Fruit fly (Drosophila melanogaster): Measurements from ENCODE around the gene RanBP3.
A peak's percentile ranks its signal among the peaks of the same experiment; 100 is the strongest.

RanBP3 gene

DNA sequence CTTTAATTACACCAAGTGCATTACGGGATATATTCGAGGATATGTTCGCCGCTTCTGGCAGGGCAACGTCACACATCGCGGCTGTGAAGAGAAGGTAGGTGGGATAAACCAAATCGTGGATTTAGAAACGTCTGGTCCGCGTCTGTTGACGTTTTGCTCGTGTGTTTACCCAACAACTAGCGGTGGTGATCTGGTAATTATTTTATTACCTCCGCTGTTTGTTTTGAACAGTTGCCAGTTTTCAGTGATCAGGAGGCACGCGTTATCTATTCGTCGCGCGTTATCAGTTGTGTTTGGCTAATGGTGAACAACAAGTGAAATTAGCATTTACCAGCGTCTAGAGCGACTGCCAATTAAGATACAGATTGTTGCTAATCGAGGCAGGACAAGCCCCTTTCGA is 23.6 kb downstream of the RanBP3 start (continued):
- peak; percentile 75 for TF ChIP-seq twi (tag; optimal IDR thresholded peaks at IDR 0.05)
- TF ChIP-seq ttk (GFP tag; IDR thresholded peaks at IDR 0.05): no peak
- TF ChIP-seq CG2116 (GFP tag; optimal IDR thresholded peaks at IDR 0.05): peak; percentile 2
- TF ChIP-seq lmd (GFP tag; IDR thresholded peaks at IDR 0.05): no peak
- TF ChIP-seq Awh (GFP tag; IDR thresholded peaks at IDR 0.05): no peak; the same call in 1 of the 2 replicates
- TF ChIP-seq Oaz (GFP tag; IDR thresholded peaks at IDR 0.05): no peak
- no peak for TF ChIP-seq Taf1 (GFP tag; IDR thresholded peaks at IDR 0.05)
- TF ChIP-seq danr (GFP tag; IDR thresholded peaks at IDR 0.05): no peak
- no peak for TF ChIP-seq CG8478 (optimal IDR thresholded peaks at IDR 0.05)
- TF ChIP-seq Drgx (GFP tag; IDR thresholded peaks at IDR 0.05): no peak
- peak; percentile 40 for TF ChIP-seq unpg (GFP tag; optimal IDR thresholded peaks at IDR 0.05)
- TF ChIP-seq Myb (GFP tag; optimal IDR thresholded peaks at IDR 0.05): no peak
- TF ChIP-seq CG6654 (GFP tag; optimal IDR thresholded peaks at IDR 0.05): no peak
- no peak for TF ChIP-seq CG2889 (GFP tag; IDR thresholded peaks at IDR 0.05)
- no peak for TF ChIP-seq CG17361 (GFP tag; IDR thresholded peaks at IDR 0.05)
- TF ChIP-seq MTF-1 (GFP tag; optimal IDR thresholded peaks at IDR 0.05; ENCODE audit: borderline replicate concordance): peak; percentile 60
- no peak for TF ChIP-seq CG11696 (GFP tag; IDR thresholded peaks at IDR 0.05)
- no peak for TF ChIP-seq dati (GFP tag; IDR thresholded peaks at IDR 0.05)
- peak; percentile 45 for TF ChIP-seq CG12219 (GFP tag; optimal IDR thresholded peaks at IDR 0.05)
- TF ChIP-seq HmgD (GFP tag; optimal IDR thresholded peaks at IDR 0.05): no peak
- no peak for TF ChIP-seq CG31388 (GFP tag; optimal IDR thresholded peaks at IDR 0.05)
- TF ChIP-seq dan (GFP tag; IDR thresholded peaks at IDR 0.05): no peak
- peak; percentile 26 for TF ChIP-seq sens (GFP tag)
- TF ChIP-seq Nf-YC (tag; optimal IDR thresholded peaks at IDR 0.05): no peak
- no peak for TF ChIP-seq sc (optimal IDR thresholded peaks at IDR 0.05)
- no peak for TF ChIP-seq sc (GFP tag; optimal IDR thresholded peaks at IDR 0.05)
- no peak for TF ChIP-seq ase (GFP tag; IDR thresholded peaks at IDR 0.05)
- no peak for TF ChIP-seq CG10321 (GFP tag; IDR thresholded peaks at IDR 0.05)
- peak; percentile 24 for TF ChIP-seq Fer2 (tag; optimal IDR thresholded peaks at IDR 0.05)
- TF ChIP-seq Spps (tag; optimal IDR thresholded peaks at IDR 0.05): no peak
- TF ChIP-seq CG18764 (GFP tag; optimal IDR thresholded peaks at IDR 0.05): no peak
- no peak for TF ChIP-seq CG10431 (GFP tag; optimal IDR thresholded peaks at IDR 0.05)
- TF ChIP-seq jumu (GFP tag; optimal IDR thresholded peaks at IDR 0.05): no peak
- no peak for TF ChIP-seq hb (GFP tag; IDR thresholded peaks at IDR 0.05; ENCODE audit: partially characterized antibody)
- TF ChIP-seq B-H1 (GFP tag; IDR thresholded peaks at IDR 0.05): no peak
- no peak for TF ChIP-seq crol (GFP tag; IDR thresholded peaks at IDR 0.05)
- TF ChIP-seq gro (GFP tag; optimal IDR thresholded peaks at IDR 0.05): peak; percentile 47
- no peak for TF ChIP-seq Scr (GFP tag; IDR thresholded peaks at IDR 0.05; ENCODE audit: partially characterized antibody)
- TF ChIP-seq lab (GFP tag; optimal IDR thresholded peaks at IDR 0.05): peak; percentile 87
- TF ChIP-seq CG4820 (GFP tag; optimal IDR thresholded peaks at IDR 0.05): no peak
- no peak for TF ChIP-seq CG13424 (tag; optimal IDR thresholded peaks at IDR 0.05)
- TF ChIP-seq CG34224 (GFP tag; IDR thresholded peaks at IDR 0.05; ENCODE audit: partially characterized antibody): no peak
- TF ChIP-seq fru (optimal IDR thresholded peaks at IDR 0.05): no peak
- TF ChIP-seq wdn (GFP tag; IDR thresholded peaks at IDR 0.05): 0 out of 2 replicates have a peak, but pooled peaks have one; percentile 8
- TF ChIP-seq corto (GFP tag; optimal IDR thresholded peaks at IDR 0.05): no peak
- peak; percentile 53; the same call in 1 of the 2 replicates for TF ChIP-seq Xrp1 (GFP tag; IDR thresholded peaks at IDR 0.05)
- TF ChIP-seq psq (GFP tag; optimal IDR thresholded peaks at IDR 0.05): no peak
- no peak for TF ChIP-seq HLH54F (GFP tag; optimal IDR thresholded peaks at IDR 0.05)
- TF ChIP-seq disco-r (GFP tag; optimal IDR thresholded peaks at IDR 0.05): no peak
- peak in 1 of 2 experiments; percentile 74 for TF ChIP-seq tll (GFP tag; optimal IDR thresholded peaks at IDR 0.05)
- no peak for TF ChIP-seq usp (GFP tag; optimal IDR thresholded peaks at IDR 0.05)
- peak; percentile 79 for TF ChIP-seq CG12071 (GFP tag; optimal IDR thresholded peaks at IDR 0.05)
- TF ChIP-seq CG11085 (GFP tag; IDR thresholded peaks at IDR 0.05): no peak
- no peak for TF ChIP-seq CG14710 (tag; optimal IDR thresholded peaks at IDR 0.05)
